Fruit fly (Drosophila melanogaster): ENCODE results near the gene CG14402.

DNA sequence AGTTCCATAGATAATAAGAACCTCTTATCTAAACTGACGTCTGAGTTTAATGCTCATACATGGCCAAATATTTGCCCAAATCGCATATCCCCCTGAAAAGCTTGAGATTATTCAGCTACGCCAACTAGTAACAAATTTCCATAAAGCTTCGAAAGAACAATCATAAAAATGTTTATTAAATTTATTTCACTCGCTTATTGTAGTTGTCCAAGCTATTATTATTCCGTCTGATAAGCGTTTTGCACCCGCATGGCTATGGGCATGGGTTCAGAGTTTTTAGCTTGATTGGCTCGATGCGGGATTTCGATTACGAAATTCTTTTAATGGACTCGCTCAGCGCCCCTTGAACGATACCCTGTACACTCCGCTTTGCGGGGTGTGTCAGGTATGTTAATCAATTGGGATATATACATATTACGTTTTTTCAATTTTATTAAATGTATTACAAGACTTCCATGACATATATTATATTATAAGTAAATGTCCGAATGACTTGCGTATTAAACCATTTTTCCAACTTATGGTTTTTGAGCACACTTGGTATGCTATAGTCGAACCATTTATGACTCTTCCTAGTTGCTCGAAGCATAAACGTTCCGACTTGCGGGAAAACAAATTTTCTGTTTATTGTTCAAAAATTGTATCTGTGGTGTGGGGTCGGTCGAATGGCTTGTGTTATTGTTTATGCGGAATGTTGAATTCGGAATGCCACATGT lies 43.3 kb upstream of the CG14402 start:
- TF ChIP-seq lola (GFP tag; optimal IDR thresholded peaks at IDR 0.05) = no peak
- no peak for TF ChIP-seq Hr78 (GFP tag; optimal IDR thresholded peaks at IDR 0.05)
- TF ChIP-seq psq (GFP tag; optimal IDR thresholded peaks at IDR 0.05) = peak; percentile 71
- TF ChIP-seq Myc (optimal IDR thresholded peaks at IDR 0.05) = no peak
- TF ChIP-seq h (GFP tag; optimal IDR thresholded peaks at IDR 0.05) = peak; percentile 82
- TF ChIP-seq usp (GFP tag; optimal IDR thresholded peaks at IDR 0.05) = no peak
- TF ChIP-seq OdsH (GFP tag; optimal IDR thresholded peaks at IDR 0.05) = peak; percentile 77
- TF ChIP-seq N (GFP tag; optimal IDR thresholded peaks at IDR 0.05) = no peak
- peak; percentile 83 for TF ChIP-seq rgr (GFP tag; optimal IDR thresholded peaks at IDR 0.05)
- TF ChIP-seq Dfd (GFP tag; optimal IDR thresholded peaks at IDR 0.05) = no peak

Measured in whole organism, wandering third instar larva.